Worm (Caenorhabditis elegans): ENCODE data around the gene C16A3.6.

DNA sequence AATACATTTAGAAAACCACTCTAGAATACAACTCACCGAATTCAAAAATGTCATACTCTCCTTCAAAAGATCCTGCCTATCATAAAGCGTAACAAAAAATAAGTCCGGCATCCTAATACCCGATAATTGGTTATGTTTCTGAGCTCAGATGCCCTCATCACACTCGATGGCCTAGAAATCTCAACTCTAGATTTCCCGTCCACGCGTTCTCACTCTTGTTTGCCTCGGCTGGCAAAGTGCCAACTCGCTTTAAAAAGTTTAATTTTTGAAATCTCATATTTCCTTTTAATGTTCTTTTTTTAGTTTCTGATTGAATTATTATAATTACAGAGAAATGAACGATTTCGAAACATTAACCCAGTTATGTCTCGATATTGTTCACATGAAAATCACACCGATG is 11.3 kb upstream of the C16A3.6 start, which contains the start of the genes C56G2.15 and thoc-2:
- no peak for TF ChIP-seq flt-1 (GFP tag; IDR thresholded peaks at IDR 0.05)
- TF ChIP-seq ama-1 (optimal IDR thresholded peaks at IDR 0.05): no peak
- no peak for TF ChIP-seq tra-4 (tag; optimal IDR thresholded peaks at IDR 0.05)
- TF ChIP-seq F13C5.2 (tag; optimal IDR thresholded peaks at IDR 0.05): no peak
- TF ChIP-seq sea-1 (GFP tag; conservative IDR thresholded peaks at IDR 0.05): no peak
- no peak for TF ChIP-seq aly-1 (tag; optimal IDR thresholded peaks at IDR 0.05)
- TF ChIP-seq hmbx-1 (tag; optimal IDR thresholded peaks at IDR 0.05): no peak
- TF ChIP-seq B0310.2 (tag; optimal IDR thresholded peaks at IDR 0.05): no peak
- TF ChIP-seq hnd-1 (tag; optimal IDR thresholded peaks at IDR 0.05): no peak

All from whole organism, early embryonic.